Fruit fly (Drosophila melanogaster): ENCODE results near the gene CG6495.

Gene CG6495

DNA sequence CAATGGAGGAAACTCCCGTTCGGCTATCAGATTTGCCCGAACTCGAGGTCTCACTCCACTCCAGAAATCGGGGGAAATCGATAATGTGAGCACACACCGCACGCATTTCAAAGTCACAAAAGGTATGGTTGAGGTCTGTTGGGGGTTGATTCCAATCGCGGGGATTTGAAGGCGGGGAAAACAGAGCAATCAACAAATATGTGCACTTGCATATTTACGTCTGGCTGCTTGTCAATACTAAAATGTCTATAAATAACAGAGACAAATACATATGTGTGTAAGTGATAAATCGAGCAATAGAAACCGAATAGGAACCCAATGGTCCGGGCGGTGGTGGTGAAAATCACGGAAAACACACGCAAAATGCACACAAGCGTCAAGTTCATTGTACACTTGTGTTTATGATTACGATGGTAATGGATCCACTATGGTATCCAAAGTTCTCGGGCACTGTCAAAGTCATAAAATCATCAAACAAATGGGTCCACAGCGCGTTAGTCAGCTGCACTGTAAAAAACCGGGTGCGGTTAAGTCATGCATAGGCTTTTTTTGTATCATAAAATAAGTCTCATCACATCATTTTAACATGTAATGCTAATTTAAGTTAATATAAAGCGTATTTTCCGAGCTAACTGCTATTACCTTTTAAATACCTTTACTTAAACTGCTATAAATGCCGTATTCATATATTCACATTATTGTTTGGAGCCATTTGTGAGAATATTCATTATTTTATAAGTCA, 8.9 kb upstream of the CG6495 start (continued):
- TF ChIP-seq toy (GFP tag; IDR thresholded peaks at IDR 0.05) (no peak), pb (GFP tag; optimal IDR thresholded peaks at IDR 0.05) (peak; percentile 72), fd96Cb (tag; optimal IDR thresholded peaks at IDR 0.05) (peak; percentile 76), Oli (tag; optimal IDR thresholded peaks at IDR 0.05) (peak; percentile 75), B-H2 (GFP tag; optimal IDR thresholded peaks at IDR 0.05) (peak; percentile 3), kay (GFP tag; optimal IDR thresholded peaks at IDR 0.05) (peak; percentile 86), CG6254 (GFP tag; optimal IDR thresholded peaks at IDR 0.05) (peak; percentile 89), CG15696 (tag; optimal IDR thresholded peaks at IDR 0.05) (peak; percentile 99), Nf-YB (GFP tag; optimal IDR thresholded peaks at IDR 0.05) (peak; percentile 69), CG11504 (tag; optimal IDR thresholded peaks at IDR 0.05) (peak; percentile 78), bigmax (GFP tag; optimal IDR thresholded peaks at IDR 0.05) (peak; percentile 69), ttk (GFP tag; IDR thresholded peaks at IDR 0.05) (peak; percentile 68), bsh (GFP tag; optimal IDR thresholded peaks at IDR 0.05) (peak in 1 of 2 experiments; percentile 95), luna (GFP tag; optimal IDR thresholded peaks at IDR 0.05) (no peak), CG8089 (GFP tag; optimal IDR thresholded peaks at IDR 0.05) (peak; percentile 96), Side (GFP tag; optimal IDR thresholded peaks at IDR 0.05) (peak; percentile 91), CG1603 (tag; optimal IDR thresholded peaks at IDR 0.05) (peak; percentile 97), CG6175 (GFP tag; IDR thresholded peaks at IDR 0.05) (peak; percentile 55; the same call in 1 of the 3 replicates), Poxn (GFP tag; IDR thresholded peaks at IDR 0.05) (no peak), lilli (GFP tag; optimal IDR thresholded peaks at IDR 0.05) (no peak), CG12236 (GFP tag; optimal IDR thresholded peaks at IDR 0.05) (peak; percentile 96), twi (tag; optimal IDR thresholded peaks at IDR 0.05) (peak; percentile 95), salm (tag; optimal IDR thresholded peaks at IDR 0.05) (peak; percentile 82), org-1 (GFP tag; optimal IDR thresholded peaks at IDR 0.05) (peak; percentile 94), hbn (GFP tag; IDR thresholded peaks at IDR 0.05; ENCODE audit: partially characterized antibody) (no peak), run (tag; optimal IDR thresholded peaks at IDR 0.05) (peak; percentile 23), wor (GFP tag; IDR thresholded peaks at IDR 0.05) (no peak), CG11723 (GFP tag; optimal IDR thresholded peaks at IDR 0.05) (peak; percentile 91), crol (GFP tag; IDR thresholded peaks at IDR 0.05) (peak; percentile 83), CG13123 (GFP tag; optimal IDR thresholded peaks at IDR 0.05) (peak; percentile 94), CG12659 (GFP tag; optimal IDR thresholded peaks at IDR 0.05) (peak; percentile 64), CG4820 (GFP tag; optimal IDR thresholded peaks at IDR 0.05) (peak; percentile 82), CG3407 (GFP tag; optimal IDR thresholded peaks at IDR 0.05) (peak; percentile 98), CG31441 (GFP tag; IDR thresholded peaks at IDR 0.05) (peak; percentile 84), Dref (GFP tag; IDR thresholded peaks at IDR 0.05) (no peak), CG18599 (GFP tag; optimal IDR thresholded peaks at IDR 0.05) (peak; percentile 83), CG33557 (GFP tag; optimal IDR thresholded peaks at IDR 0.05) (peak; percentile 99), CG1792 (GFP tag; optimal IDR thresholded peaks at IDR 0.05) (peak; percentile 97), gem (tag; optimal IDR thresholded peaks at IDR 0.05) (peak; percentile 90), CG18476 (GFP tag; optimal IDR thresholded peaks at IDR 0.05) (peak; percentile 73), sim (GFP tag; IDR thresholded peaks at IDR 0.05) (peak; percentile 82), amos (GFP tag; IDR thresholded peaks at IDR 0.05; ENCODE audit: partially characterized antibody) (no peak), usp (GFP tag; optimal IDR thresholded peaks at IDR 0.05) (no peak), CG10979 (tag; optimal IDR thresholded peaks at IDR 0.05) (peak; percentile 73), CG10959 (GFP tag; IDR thresholded peaks at IDR 0.05) (peak; percentile 78), CG13775 (GFP tag; optimal IDR thresholded peaks at IDR 0.05) (peak; percentile 74), unpg (GFP tag; optimal IDR thresholded peaks at IDR 0.05) (peak; percentile 84), CG8924 (tag; optimal IDR thresholded peaks at IDR 0.05) (peak; percentile 72), vnd (GFP tag; IDR thresholded peaks at IDR 0.05; ENCODE audit: partially characterized antibody) (no peak)
